Worm (Caenorhabditis elegans) whole organism, L3 larva: ENCODE measurements around the gene del-8.

Experiments used
- ama-1 ChIP-seq: fragments of 150-350 bp; optimal IDR thresholded peaks from 2 replicates; lab custom pipeline; 2018
- ceh-9 ChIP-seq: sonication (generic microtip); optimal IDR thresholded peaks from 2 replicates; lab custom pipeline; 2018; ENCODE audit warnings: missing biosample characterization, missing genetic modification characterization
- egl-27 ChIP-seq: sonication (generic microtip); optimal IDR thresholded peaks from 4 replicates; lab custom pipeline; 2017; ENCODE audit warnings: missing biosample characterization, missing genetic modification reagents, missing genetic modification characterization
- fkh-10 ChIP-seq: sonication (generic microtip); optimal IDR thresholded peaks from 2 replicates; lab custom pipeline; 2017; ENCODE audit warnings: missing biosample characterization, missing genetic modification reagents, missing genetic modification characterization
- fos-1 ChIP-seq: fragments of 150-350 bp; optimal IDR thresholded peaks from 2 replicates; lab custom pipeline; 2014; ENCODE audit warnings: missing biosample characterization, missing genetic modification characterization
- nhr-25 ChIP-seq: sonication (generic microtip); optimal IDR thresholded peaks from 2 replicates; lab custom pipeline; 2017; ENCODE audit warnings: missing biosample characterization, missing genetic modification characterization
- nhr-76 ChIP-seq: fragments of 150-350 bp; sonication (generic microtip); optimal IDR thresholded peaks from 5 replicates; lab custom pipeline; 2014; ENCODE audit warnings: missing biosample characterization, missing genetic modification characterization
- nhr-77 ChIP-seq: fragments of 150-350 bp; optimal IDR thresholded peaks from 2 replicates; lab custom pipeline; 2014; ENCODE audit warnings: missing biosample characterization, missing genetic modification characterization

ce11 chrX:9597299-9597698 is 8.1 kb downstream of the del-8 start:
- TF ChIP-seq nhr-77 (tag; lab: Kevin White, UChicago) (no peak), ceh-9 (tag; lab: Kevin White, UChicago) (no peak), nhr-76 (no peak), nhr-25 (tag; lab: Kevin White, UChicago) (no peak), ama-1 (lab: Kevin White, UChicago) (no peak), egl-27 (no peak), fkh-10 (GFP tag; lab: Kevin White, UChicago) (no peak), fos-1 (tag; lab: Kevin White, UChicago) (no peak)
